Worm (Caenorhabditis elegans): ENCODE data around the gene eif-1.

eif-1 gene

DNA sequence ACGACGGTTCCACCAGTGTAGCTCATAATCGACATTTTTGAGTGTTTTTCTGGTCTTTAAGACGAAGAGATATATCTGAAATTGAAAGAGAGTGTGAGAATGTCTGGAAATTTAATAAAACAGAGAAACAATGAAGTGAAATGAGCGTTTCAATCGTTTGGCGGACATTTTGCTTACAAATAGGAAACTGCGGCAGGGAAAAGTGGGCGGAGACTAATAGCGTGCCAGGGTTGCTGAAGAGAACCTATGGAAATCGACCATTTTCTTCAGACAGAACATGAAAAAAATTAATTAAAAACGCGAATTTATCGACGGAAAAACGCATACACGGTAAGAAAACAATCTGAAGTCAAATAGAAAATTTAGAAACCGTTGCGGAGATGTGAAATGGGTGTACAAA lies 38.0 kb downstream of the eif-1 start, which contains the start of gene pbs-3:
TSS of gene pbs-3 (minus strand) at position 75 of the 400 bp plus-strand sequence.
- TF ChIP-seq T22C8.4 (GFP tag; IDR thresholded peaks at IDR 0.05) (no peak), flt-1 (GFP tag; IDR thresholded peaks at IDR 0.05) (0 out of 2 replicates have a peak, but pooled peaks have one; percentile 56), cog-1 (tag; optimal IDR thresholded peaks at IDR 0.05) (peak; percentile 12)

DNA sequence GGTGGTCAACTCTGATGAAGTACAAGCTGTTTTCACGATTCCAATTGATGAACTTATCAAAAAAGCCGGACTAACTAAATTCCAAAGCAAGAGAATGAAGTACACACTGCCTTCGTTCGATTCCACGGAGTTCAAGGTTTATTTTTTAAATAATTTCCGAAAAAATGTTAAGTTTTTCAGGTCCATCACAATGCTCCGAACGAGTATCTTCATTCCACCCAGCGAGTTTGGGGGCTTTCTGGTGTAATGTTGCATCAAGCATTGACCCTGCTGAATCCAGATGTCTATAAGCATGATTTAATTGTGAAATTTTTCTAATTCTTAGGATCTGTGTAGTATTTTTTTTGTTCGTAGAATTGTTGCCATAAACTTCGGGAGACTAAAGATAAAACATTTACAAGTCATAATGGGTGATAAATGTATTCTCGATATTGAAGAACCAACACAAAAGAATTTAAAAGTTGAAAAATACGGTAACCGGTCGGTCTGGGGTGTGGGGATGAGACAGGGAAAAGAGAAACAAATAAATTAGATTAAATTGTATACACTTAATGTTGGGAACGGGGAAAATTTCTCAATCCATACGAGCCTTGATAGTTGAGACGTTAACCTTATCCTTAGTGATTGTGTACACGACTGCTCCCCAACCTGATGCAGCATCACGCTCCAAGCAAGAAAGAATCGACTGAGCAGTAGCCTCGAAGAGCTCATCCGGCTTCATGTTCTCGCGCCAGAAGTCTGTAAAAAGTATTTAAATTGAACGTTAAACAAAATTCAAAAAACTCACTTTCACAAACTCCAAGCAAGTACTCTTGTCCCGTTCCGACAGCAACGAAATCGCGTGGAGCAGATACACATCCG lies 39.1 kb downstream of the eif-1 start:
- TF ChIP-seq T22C8.4 (GFP tag; IDR thresholded peaks at IDR 0.05) (no peak), ref-1 (GFP tag; conservative IDR thresholded peaks at IDR 0.05) (no peak), ztf-29 (GFP tag; IDR thresholded peaks at IDR 0.05) (no peak), klf-2 (GFP tag; conservative IDR thresholded peaks at IDR 0.05) (no peak), cog-1 (tag; optimal IDR thresholded peaks at IDR 0.05) (no peak), ztf-23 (GFP tag; IDR thresholded peaks at IDR 0.05) (no peak), med-1 (GFP tag; optimal IDR thresholded peaks at IDR 0.05; ENCODE audit: insufficient read depth) (no peak), flt-1 (GFP tag; IDR thresholded peaks at IDR 0.05) (no peak), tab-1 (GFP tag; IDR thresholded peaks at IDR 0.05) (no peak)

DNA sequence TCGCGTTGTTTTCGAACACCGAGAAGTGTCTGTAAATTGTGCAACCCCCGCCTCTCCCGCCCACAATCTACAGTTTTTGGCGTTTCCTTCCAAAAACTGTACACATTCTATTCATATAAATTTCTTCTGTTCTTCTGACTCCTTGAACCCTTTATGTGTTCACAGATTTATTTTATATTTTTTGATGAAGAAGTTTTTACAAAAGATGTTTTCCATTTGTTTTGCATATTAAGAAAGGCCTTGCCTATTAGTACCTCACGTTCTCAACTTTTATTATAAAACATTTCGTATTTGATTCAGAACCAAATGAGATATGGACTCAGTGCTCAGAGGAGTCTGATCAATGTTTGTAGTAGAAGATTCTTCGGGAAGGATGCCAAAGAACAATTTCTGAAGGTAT lies 40.1 kb downstream of the eif-1 start, which contains the start of gene ndx-3:
TSS of gene ndx-3 (plus strand) at position 301 of the 400 bp plus-strand sequence.
- TF ChIP-seq ref-1 (GFP tag; conservative IDR thresholded peaks at IDR 0.05): no peak
- no peak for TF ChIP-seq med-1 (GFP tag; optimal IDR thresholded peaks at IDR 0.05; ENCODE audit: insufficient read depth)
- TF ChIP-seq flt-1 (GFP tag; IDR thresholded peaks at IDR 0.05): no peak
- no peak for TF ChIP-seq tab-1 (GFP tag; IDR thresholded peaks at IDR 0.05)

DNA sequence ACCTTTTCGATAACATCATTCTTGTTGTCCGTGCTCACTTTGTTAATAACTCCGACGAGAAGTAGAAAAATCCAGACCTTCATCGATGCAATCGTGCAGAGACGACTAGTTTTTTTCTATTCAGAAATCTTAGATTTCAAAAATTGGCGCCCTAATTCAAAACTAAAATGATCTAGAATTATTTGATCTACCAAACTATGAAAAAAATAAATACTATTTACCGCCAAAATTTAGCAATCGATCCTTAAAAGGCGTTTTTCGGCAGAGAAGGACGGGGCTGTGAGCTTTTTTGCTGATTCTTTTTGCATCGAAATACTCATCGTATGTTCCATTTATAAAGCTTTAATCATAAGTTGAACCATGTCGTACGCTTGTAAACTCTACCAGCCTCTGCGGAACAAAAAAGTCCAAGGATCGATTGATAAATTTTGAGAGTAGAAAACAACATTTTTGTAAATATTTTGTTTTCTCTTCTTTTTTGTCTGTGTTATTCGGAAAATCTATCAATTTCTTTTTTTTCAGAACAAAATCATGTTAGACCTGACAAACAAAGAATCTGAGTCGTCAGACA lies 43.9 kb downstream of the eif-1 start, which contains the start of the genes try-1 and zyg-12:
TSS of gene try-1 (minus strand) at position 148 of the 571 bp plus-strand sequence.
TSS of gene zyg-12 (plus strand) at position 521 of the 571 bp plus-strand sequence.
- TF ChIP-seq ztf-23 (GFP tag; IDR thresholded peaks at IDR 0.05) (no peak), flt-1 (GFP tag; IDR thresholded peaks at IDR 0.05) (no peak), T22C8.4 (GFP tag; IDR thresholded peaks at IDR 0.05) (no peak), cog-1 (tag; optimal IDR thresholded peaks at IDR 0.05) (no peak), tab-1 (GFP tag; IDR thresholded peaks at IDR 0.05) (no peak), med-1 (GFP tag; optimal IDR thresholded peaks at IDR 0.05; ENCODE audit: insufficient read depth) (no peak), klf-2 (GFP tag; conservative IDR thresholded peaks at IDR 0.05) (no peak), ztf-29 (GFP tag; IDR thresholded peaks at IDR 0.05) (no peak), ref-1 (GFP tag; conservative IDR thresholded peaks at IDR 0.05) (no peak)

DNA sequence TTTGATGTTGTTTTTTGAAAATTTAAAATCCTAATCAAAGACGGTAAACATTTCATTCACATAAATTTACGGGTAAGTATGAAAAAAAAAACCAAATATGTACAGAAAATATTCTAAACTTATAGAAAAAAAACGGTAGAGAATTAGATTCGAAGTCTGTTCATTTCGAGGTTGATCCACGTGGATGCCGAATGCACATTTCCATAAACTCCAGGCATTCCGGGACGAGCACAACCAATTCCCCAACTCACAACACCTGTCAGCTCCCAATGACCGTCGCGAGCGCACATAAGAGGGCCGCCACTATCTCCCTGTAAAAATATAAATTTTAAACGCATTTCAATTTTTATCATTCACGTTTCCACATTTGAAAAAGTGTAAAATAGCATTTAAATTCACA lies 45.3 kb downstream of the eif-1 start:
- TF ChIP-seq ztf-23 (GFP tag; IDR thresholded peaks at IDR 0.05) (0 out of 2 replicates have a peak, but pooled peaks have one; percentile 15), tab-1 (GFP tag; IDR thresholded peaks at IDR 0.05) (no peak)

DNA sequence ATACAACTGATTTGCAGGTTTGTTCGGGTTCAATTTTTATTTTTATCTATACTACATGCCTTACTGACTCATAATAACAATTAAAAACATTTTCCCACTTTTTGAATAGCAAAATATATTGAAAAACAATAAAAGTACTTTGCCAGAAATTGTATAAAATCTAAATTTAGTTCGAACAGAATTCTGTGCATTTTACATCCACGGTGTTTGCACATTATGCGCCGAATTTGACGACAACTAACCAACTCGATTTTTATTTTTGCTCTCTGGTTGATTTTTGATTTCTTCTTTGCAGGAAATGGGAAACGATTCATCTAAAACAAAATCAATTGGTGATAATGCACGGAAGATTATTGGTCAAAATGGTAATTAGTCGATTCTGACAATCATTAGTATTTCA lies 46.6 kb downstream of the eif-1 start:
- TF ChIP-seq T22C8.4 (GFP tag; IDR thresholded peaks at IDR 0.05) (no peak), med-1 (GFP tag; optimal IDR thresholded peaks at IDR 0.05; ENCODE audit: insufficient read depth) (no peak), cog-1 (tag; optimal IDR thresholded peaks at IDR 0.05) (no peak), flt-1 (GFP tag; IDR thresholded peaks at IDR 0.05) (no peak), klf-2 (GFP tag; conservative IDR thresholded peaks at IDR 0.05) (no peak), ztf-29 (GFP tag; IDR thresholded peaks at IDR 0.05) (no peak), ztf-23 (GFP tag; IDR thresholded peaks at IDR 0.05) (no peak), ref-1 (GFP tag; conservative IDR thresholded peaks at IDR 0.05) (no peak), tab-1 (GFP tag; IDR thresholded peaks at IDR 0.05) (no peak)

DNA sequence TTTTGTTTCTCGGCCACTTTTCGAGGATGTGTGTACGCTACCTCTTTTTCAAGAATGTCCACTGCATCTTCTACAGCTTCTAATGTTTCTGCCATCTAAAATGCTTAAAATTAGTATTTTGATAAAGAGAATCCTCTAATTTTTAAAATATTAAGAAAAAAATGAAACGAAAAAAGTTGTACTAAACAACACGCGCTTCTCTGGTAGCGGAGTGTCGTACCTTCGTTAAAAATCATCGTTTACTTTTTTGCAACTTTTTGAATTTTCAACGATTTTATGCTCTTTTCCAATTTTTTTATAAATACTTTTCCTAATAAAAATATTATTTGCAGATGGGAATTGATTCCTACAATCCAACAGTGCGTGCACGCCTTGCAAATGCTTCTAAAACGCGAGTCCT lies 47.7 kb downstream of the eif-1 start, which contains the start of the genes gldi-11 and ZK546.2:
TSS of gene gldi-11 (minus strand) at position 95 of the 400 bp plus-strand sequence.
TSS of gene ZK546.2 (plus strand) at position 333 of the 400 bp plus-strand sequence.
- TF ChIP-seq ztf-29 (GFP tag; IDR thresholded peaks at IDR 0.05) (no peak), cog-1 (tag; optimal IDR thresholded peaks at IDR 0.05) (no peak), med-1 (GFP tag; optimal IDR thresholded peaks at IDR 0.05; ENCODE audit: insufficient read depth) (no peak), ref-1 (GFP tag; conservative IDR thresholded peaks at IDR 0.05) (no peak), klf-2 (GFP tag; conservative IDR thresholded peaks at IDR 0.05) (no peak), tab-1 (GFP tag; IDR thresholded peaks at IDR 0.05) (no peak), ztf-23 (GFP tag; IDR thresholded peaks at IDR 0.05) (no peak), T22C8.4 (GFP tag; IDR thresholded peaks at IDR 0.05) (no peak), flt-1 (GFP tag; IDR thresholded peaks at IDR 0.05) (no peak)

DNA sequence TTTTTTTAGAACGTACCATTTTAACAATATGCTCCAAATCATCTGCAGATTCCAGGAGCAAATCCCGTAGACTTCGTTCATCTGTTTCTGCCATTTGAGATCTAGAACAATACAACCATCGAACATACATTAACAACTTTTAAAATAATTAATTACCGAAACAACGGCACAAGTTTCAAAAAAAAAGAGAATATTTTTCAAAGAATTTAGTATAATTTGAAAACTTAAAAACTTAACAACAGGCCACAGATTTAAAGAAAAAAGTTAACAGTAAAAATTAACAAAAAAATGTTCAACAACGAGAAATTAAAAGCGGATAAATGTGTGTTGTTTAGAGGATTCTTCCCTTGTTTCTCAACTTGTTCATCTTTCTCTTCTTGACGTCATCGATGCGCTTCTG lies 49.5 kb downstream of the eif-1 start, which contains the start of gene mdt-4:
TSS of gene mdt-4 (minus strand) at position 101 of the 400 bp plus-strand sequence.
- no peak for TF ChIP-seq flt-1 (GFP tag; IDR thresholded peaks at IDR 0.05)
- no peak for TF ChIP-seq ztf-23 (GFP tag; IDR thresholded peaks at IDR 0.05)
- TF ChIP-seq cog-1 (tag; optimal IDR thresholded peaks at IDR 0.05): no peak
- no peak for TF ChIP-seq ztf-29 (GFP tag; IDR thresholded peaks at IDR 0.05)
- TF ChIP-seq ref-1 (GFP tag; conservative IDR thresholded peaks at IDR 0.05): no peak
- no peak for TF ChIP-seq klf-2 (GFP tag; conservative IDR thresholded peaks at IDR 0.05)
- no peak for TF ChIP-seq tab-1 (GFP tag; IDR thresholded peaks at IDR 0.05)
- TF ChIP-seq T22C8.4 (GFP tag; IDR thresholded peaks at IDR 0.05): no peak
- TF ChIP-seq med-1 (GFP tag; optimal IDR thresholded peaks at IDR 0.05; ENCODE audit: insufficient read depth): no peak

DNA sequence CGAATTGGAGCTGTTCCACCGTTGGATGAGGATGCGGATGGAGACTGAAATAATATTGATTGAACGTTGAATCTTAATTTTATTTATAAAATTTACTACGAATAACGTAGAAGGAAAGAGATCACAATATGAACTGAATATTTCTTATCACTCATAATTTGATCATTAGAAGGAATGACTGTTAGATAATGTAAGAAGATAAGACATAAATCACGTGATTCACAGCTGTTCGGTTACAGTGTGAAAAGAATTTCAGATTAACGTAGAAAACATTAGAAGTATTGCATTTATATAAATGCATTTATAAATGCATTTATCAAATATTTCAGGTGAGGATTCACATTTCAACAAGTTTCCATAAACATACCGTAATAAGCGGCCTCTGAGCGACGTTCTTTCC lies 50.6 kb downstream of the eif-1 start:
- TF ChIP-seq ref-1 (GFP tag; conservative IDR thresholded peaks at IDR 0.05) (no peak), ztf-23 (GFP tag; IDR thresholded peaks at IDR 0.05) (no peak), cog-1 (tag; optimal IDR thresholded peaks at IDR 0.05) (no peak), tab-1 (GFP tag; IDR thresholded peaks at IDR 0.05) (no peak), T22C8.4 (GFP tag; IDR thresholded peaks at IDR 0.05) (no peak), med-1 (GFP tag; optimal IDR thresholded peaks at IDR 0.05; ENCODE audit: insufficient read depth) (no peak), ztf-29 (GFP tag; IDR thresholded peaks at IDR 0.05) (no peak), flt-1 (GFP tag; IDR thresholded peaks at IDR 0.05) (no peak), klf-2 (GFP tag; conservative IDR thresholded peaks at IDR 0.05) (no peak)

All from whole organism, midembryonic.